Fruit fly (Drosophila melanogaster) whole organism, embryonic: ENCODE results near the gene Cyp28c1.
A peak's percentile ranks its signal among the peaks of the same experiment; 100 is the strongest.

ENCODE experiments used
- Abd-B ChIP-seq: fragments of 200-800 bp; sonication (Bioruptor generic); optimal IDR thresholded peaks from 2 replicates; lab custom pipeline; 2018; ENCODE audit warnings: missing biosample characterization, mild to moderate bottlenecking, missing genetic modification characterization, moderate library complexity
- Awh ChIP-seq: fragments of 200-800 bp; sonication (Bioruptor generic); IDR thresholded peaks from 2 replicates; pipeline ENCODE4, ENCODE4 v1.3.6; 2022; ENCODE audit warnings: missing biosample characterization, missing genetic modification characterization
- C15 ChIP-seq: fragments of 200-800 bp; sonication (Bioruptor generic); IDR thresholded peaks from 3 replicates; pipeline ENCODE4 v1.3.6; 2022; ENCODE audit warnings: missing biosample characterization, missing genetic modification characterization
- CG10274 ChIP-seq: fragments of 200-800 bp; sonication (Bioruptor generic); optimal IDR thresholded peaks from 3 replicates; lab custom pipeline; 2017; ENCODE audit warnings: missing biosample characterization, mild to moderate bottlenecking, missing genetic modification characterization
- CG11560 ChIP-seq: fragments of 200-800 bp; sonication (Bioruptor generic); IDR thresholded peaks from 3 replicates; pipeline ENCODE4 v1.3.6; 2022; ENCODE audit warnings: missing biosample characterization, missing genetic modification characterization
- CG12236 ChIP-seq: fragments of 200-800 bp; sonication (Bioruptor generic); optimal IDR thresholded peaks from 2 replicates; lab custom pipeline; 2016; ENCODE audit warnings: missing biosample characterization, missing genetic modification characterization
- CG12391 ChIP-seq: fragments of 200-800 bp; sonication (Bioruptor generic); optimal IDR thresholded peaks from 3 replicates; lab custom pipeline; 2018; ENCODE audit warnings: missing biosample characterization, mild to moderate bottlenecking, missing genetic modification characterization, moderate library complexity
- CG13123 ChIP-seq: fragments of 200-800 bp; sonication (Bioruptor generic); optimal IDR thresholded peaks from 2 replicates; lab custom pipeline; 2016; ENCODE audit warnings: missing biosample characterization, missing genetic modification characterization
- CG13894 ChIP-seq: fragments of 200-800 bp; sonication (Bioruptor generic); optimal IDR thresholded peaks from 3 replicates; lab custom pipeline; 2018; ENCODE audit warnings: missing biosample characterization, mild to moderate bottlenecking, missing genetic modification characterization, moderate library complexity
- CG14050 ChIP-seq: fragments of 200-800 bp; sonication (Bioruptor generic); IDR thresholded peaks from 3 replicates; pipeline ENCODE4 v1.3.6; 2022; ENCODE audit warnings: missing biosample characterization, missing genetic modification characterization
- CG14441 ChIP-seq: fragments of 200-800 bp; sonication (Bioruptor generic); IDR thresholded peaks from 2 replicates; pipeline ENCODE4 v1.3.6; 2022; ENCODE audit warnings: missing biosample characterization, missing genetic modification characterization
- CG16863 ChIP-seq: fragments of 200-800 bp; sonication (Bioruptor generic); optimal IDR thresholded peaks from 3 replicates; lab custom pipeline; 2016; ENCODE audit warnings: missing biosample characterization, missing genetic modification characterization
- CG31224 ChIP-seq: fragments of 200-800 bp; sonication (Bioruptor generic); IDR thresholded peaks from 2 replicates; pipeline ENCODE4 v1.3.6; 2022; ENCODE audit warnings: missing biosample characterization, missing genetic modification characterization
- CG32772 ChIP-seq: fragments of 200-800 bp; sonication (Bioruptor generic); IDR thresholded peaks from 2 replicates; pipeline ENCODE4 v1.3.6; 2022; ENCODE audit warnings: missing biosample characterization, missing genetic modification characterization
- CG4424 ChIP-seq: fragments of 200-800 bp; sonication (Bioruptor generic); optimal IDR thresholded peaks from 3 replicates; lab custom pipeline; 2016; ENCODE audit warnings: missing biosample characterization, missing genetic modification characterization
- CG4617 ChIP-seq: fragments of 200-800 bp; sonication (Bioruptor generic); optimal IDR thresholded peaks from 3 replicates; lab custom pipeline; 2016; ENCODE audit warnings: missing biosample characterization, missing genetic modification characterization, borderline replicate concordance
- CG6272 ChIP-seq: fragments of 200-800 bp; sonication (Bioruptor generic); IDR thresholded peaks from 2 replicates; pipeline ENCODE4 v1.3.6; 2022; ENCODE audit warnings: missing biosample characterization, missing genetic modification characterization
- CG6854 ChIP-seq: fragments of 200-800 bp; sonication (Bioruptor generic); optimal IDR thresholded peaks from 3 replicates; lab custom pipeline; 2017; ENCODE audit warnings: missing biosample characterization, mild to moderate bottlenecking, missing genetic modification characterization
- CG9876 ChIP-seq: fragments of 200-800 bp; sonication (Bioruptor generic); optimal IDR thresholded peaks from 2 replicates; lab custom pipeline; 2016; ENCODE audit warnings: missing biosample characterization, missing genetic modification characterization
- Dek ChIP-seq: fragments of 200-800 bp; sonication (Bioruptor generic); optimal IDR thresholded peaks from 3 replicates; lab custom pipeline; 2019; ENCODE audit warnings: missing biosample characterization, mild to moderate bottlenecking, missing genetic modification characterization, moderate library complexity
- Eip74EF ChIP-seq, 2 experiments: fragments of 200-800 bp in 1 of 2; fragments of >200 bp in 1 of 2; sonication (Bioruptor generic) in 1 of 2; optimal IDR thresholded peaks; 2 replicates each; lab custom pipeline; 2017 to 2019; ENCODE audit warnings: missing biosample characterization in 2 of 2, missing genetic modification characterization in 2 of 2, mild to moderate bottlenecking in 1 of 2, moderate library complexity in 1 of 2
- Hmr ChIP-seq: fragments of 200-800 bp; sonication (Bioruptor generic); optimal IDR thresholded peaks from 3 replicates; lab custom pipeline; 2017; ENCODE audit warnings: mild to moderate bottlenecking, missing biosample characterization, missing genetic modification reagents, missing genetic modification characterization
- Max ChIP-seq: fragments of 200-800 bp; sonication (Bioruptor generic); optimal IDR thresholded peaks from 2 replicates; lab custom pipeline; 2016; ENCODE audit warnings: missing biosample characterization, mild to moderate bottlenecking, missing genetic modification characterization
- Rfx ChIP-seq: fragments of 200-800 bp; sonication (Bioruptor generic); IDR thresholded peaks from 2 replicates; pipeline ENCODE4 v1.3.6; 2022; ENCODE audit warnings: missing biosample characterization, missing genetic modification characterization
- Sox102F ChIP-seq: fragments of 200-800 bp; sonication (Bioruptor generic); optimal IDR thresholded peaks from 2 replicates; lab custom pipeline; 2018; ENCODE audit warnings: missing biosample characterization, mild to moderate bottlenecking, missing genetic modification characterization, moderate library complexity
- Xbp1 ChIP-seq: fragments of 200-800 bp; sonication (Bioruptor generic); optimal IDR thresholded peaks from 3 replicates; lab custom pipeline; 2016; ENCODE audit warnings: missing biosample characterization, mild to moderate bottlenecking, missing genetic modification characterization
- ara ChIP-seq: fragments of 200-800 bp; sonication (Bioruptor generic); IDR thresholded peaks from 2 replicates; pipeline ENCODE4 v1.3.6; 2022; ENCODE audit warnings: missing biosample characterization, missing genetic modification characterization
- bowl ChIP-seq: fragments of 200-800 bp; sonication (Bioruptor generic); IDR thresholded peaks from 2 replicates; pipeline ENCODE4 v1.3.6; 2022; ENCODE audit warnings: missing biosample characterization, missing genetic modification characterization
- cas ChIP-seq: fragments of 200-800 bp; sonication (Bioruptor generic); IDR thresholded peaks from 2 replicates; pipeline ENCODE4 v1.3.6; 2022; ENCODE audit warnings: missing biosample characterization, missing genetic modification characterization
- cg ChIP-seq: fragments of 200-800 bp; sonication (Bioruptor generic); optimal IDR thresholded peaks from 3 replicates; lab custom pipeline; 2019; ENCODE audit warnings: missing biosample characterization, mild to moderate bottlenecking, missing genetic modification characterization, moderate library complexity
- crc ChIP-seq: fragments of 200-800 bp; sonication (Bioruptor generic); optimal IDR thresholded peaks from 2 replicates; lab custom pipeline; 2016; ENCODE audit warnings: missing biosample characterization, missing genetic modification characterization
- crol ChIP-seq: fragments of 200-800 bp; sonication (Bioruptor generic); IDR thresholded peaks from 2 replicates; pipeline ENCODE4 v1.3.6; 2022; ENCODE audit warnings: missing biosample characterization, missing genetic modification characterization
- dysf ChIP-seq: fragments of 200-800 bp; sonication (Bioruptor generic); IDR thresholded peaks from 3 replicates; pipeline ENCODE4 v1.3.6; 2022; ENCODE audit warnings: missing biosample characterization, missing genetic modification characterization
- ems ChIP-seq: fragments of 200-800 bp; sonication (Bioruptor generic); optimal IDR thresholded peaks from 3 replicates; lab custom pipeline; 2016; ENCODE audit warnings: missing biosample characterization, missing genetic modification characterization
- exex ChIP-seq: fragments of 200-800 bp; sonication (Bioruptor generic); optimal IDR thresholded peaks from 4 replicates; lab custom pipeline; 2018; ENCODE audit warnings: missing biosample characterization, mild to moderate bottlenecking, missing genetic modification characterization, moderate library complexity
- fu2 ChIP-seq: fragments of 200-800 bp; sonication (Bioruptor generic); optimal IDR thresholded peaks from 2 replicates; lab custom pipeline; 2016; ENCODE audit warnings: missing biosample characterization, missing genetic modification characterization
- gce ChIP-seq: fragments of 200-800 bp; sonication (Bioruptor generic); IDR thresholded peaks from 3 replicates; pipeline ENCODE4 v1.3.6; 2022; ENCODE audit warnings: missing biosample characterization, missing genetic modification characterization
- insv ChIP-seq, 2 experiments: fragments of 200-800 bp; sonication (Bioruptor generic); optimal IDR thresholded peaks; 3 replicates each; lab custom pipeline; 2016 to 2018; ENCODE audit warnings: missing biosample characterization in 2 of 2, missing genetic modification characterization in 2 of 2
- inv ChIP-seq: fragments of 200-800 bp; sonication (Bioruptor generic); IDR thresholded peaks from 2 replicates; pipeline ENCODE4 v1.3.6; 2022; ENCODE audit warnings: missing biosample characterization, missing genetic modification characterization; ENCODE audit not compliant: partially characterized antibody
- jumu ChIP-seq: fragments of 200-800 bp; sonication (Bioruptor generic); optimal IDR thresholded peaks from 3 replicates; lab custom pipeline; 2016; ENCODE audit warnings: missing biosample characterization, missing genetic modification characterization
- lola ChIP-seq, 3 experiments: fragments of >200 bp in 2 of 3; fragments of 200-800 bp in 1 of 3; sonication (Bioruptor generic) in 1 of 3; optimal IDR thresholded peaks; 2 replicates each; lab custom pipeline; 2017 to 2019; ENCODE audit warnings: missing biosample characterization in 3 of 3, missing genetic modification characterization in 3 of 3, mild to moderate bottlenecking in 1 of 3, moderate library complexity in 1 of 3
- nerfin-2 ChIP-seq: fragments of 200-800 bp; sonication (Bioruptor generic); IDR thresholded peaks from 2 replicates; pipeline ENCODE4 v1.3.6; 2022; ENCODE audit warnings: missing biosample characterization, missing genetic modification characterization; ENCODE audit not compliant: partially characterized antibody
- nom ChIP-seq: fragments of 200-800 bp; sonication (Bioruptor generic); optimal IDR thresholded peaks from 2 replicates; lab custom pipeline; 2017; ENCODE audit warnings: missing biosample characterization, missing genetic modification characterization, mild to moderate bottlenecking, moderate library complexity, missing genetic modification reagents
- phol ChIP-seq: fragments of 200-800 bp; sonication (Bioruptor generic); optimal IDR thresholded peaks from 3 replicates; lab custom pipeline; 2018; ENCODE audit warnings: missing biosample characterization, mild to moderate bottlenecking, missing genetic modification characterization, moderate library complexity
- row ChIP-seq: fragments of 200-800 bp; sonication (Bioruptor generic); IDR thresholded peaks from 3 replicates; pipeline ENCODE4 v1.3.6; 2022; ENCODE audit warnings: missing biosample characterization, missing genetic modification characterization
- sd ChIP-seq: fragments of 200-800 bp; sonication (Bioruptor generic); optimal IDR thresholded peaks from 3 replicates; lab custom pipeline; 2018; ENCODE audit warnings: missing biosample characterization, mild to moderate bottlenecking, missing genetic modification characterization, moderate library complexity
- shn ChIP-seq: fragments of 200-800 bp; sonication (Bioruptor generic); optimal IDR thresholded peaks from 3 replicates; lab custom pipeline; 2016; ENCODE audit warnings: missing biosample characterization, missing genetic modification characterization
- sima ChIP-seq: fragments of 200-800 bp; sonication (Bioruptor generic); optimal IDR thresholded peaks from 2 replicates; lab custom pipeline; 2016; ENCODE audit warnings: missing biosample characterization, missing genetic modification characterization
- slou ChIP-seq: fragments of 200-800 bp; sonication (Bioruptor generic); optimal IDR thresholded peaks from 3 replicates; lab custom pipeline; 2016; ENCODE audit warnings: missing biosample characterization, missing genetic modification characterization
- ttk ChIP-seq: fragments of 200-800 bp; sonication (Bioruptor generic); IDR thresholded peaks from 2 replicates; pipeline ENCODE4 v2.1.2; 2022; ENCODE audit warnings: missing biosample characterization, missing genetic modification characterization
- wek ChIP-seq: fragments of 200-800 bp; sonication (Bioruptor generic); optimal IDR thresholded peaks from 3 replicates; lab custom pipeline; 2018; ENCODE audit warnings: missing biosample characterization, mild to moderate bottlenecking, missing genetic modification characterization, moderate library complexity

The Cyp28c1 gene

dm6 chrX:11885356-11885755 lies 45.9 kb downstream of the Cyp28c1 start (continued):
- no peak for TF ChIP-seq CG14441
- TF ChIP-seq nom (GFP tag; lab: Kevin White, UChicago), result no peak
- TF ChIP-seq CG12236 (GFP tag; lab: Kevin White, UChicago), result no peak
- TF ChIP-seq nerfin-2 (GFP tag; lab: Robert Waterston, UW), result no peak
- no peak for TF ChIP-seq CG4424
- no peak for TF ChIP-seq CG4617
- TF ChIP-seq CG6272, result no peak
- no peak for TF ChIP-seq sima (GFP tag; lab: Kevin White, UChicago)
- peak; percentile 24 for TF ChIP-seq CG6854
- TF ChIP-seq CG13894, result peak; percentile 7
- TF ChIP-seq exex (tag; lab: Kevin White, UChicago), result peak; percentile 26
- TF ChIP-seq Abd-B (GFP tag; lab: Kevin White, UChicago), result peak; percentile 43
- TF ChIP-seq crc (GFP tag; lab: Kevin White, UChicago), result no peak
- no peak for TF ChIP-seq jumu (GFP tag; lab: Kevin White, UChicago)
- no peak for TF ChIP-seq shn (GFP tag; lab: Kevin White, UChicago)
- TF ChIP-seq fu2 (GFP tag; lab: Kevin White, UChicago), result no peak
- TF ChIP-seq row (GFP tag; lab: Robert Waterston, UW), result peak; percentile 79
- peak; percentile 44 for TF ChIP-seq CG12391 (tag; lab: Kevin White, UChicago)
- no peak for TF ChIP-seq C15 (GFP tag; lab: Robert Waterston, UW)
- TF ChIP-seq CG13123 (GFP tag; lab: Kevin White, UChicago), result no peak
- TF ChIP-seq gce, result no peak
- no peak for TF ChIP-seq Max (GFP tag; lab: Kevin White, UChicago)
- TF ChIP-seq bowl (GFP tag; lab: Robert Waterston, UW), result no peak
- TF ChIP-seq Hmr (GFP tag; lab: Kevin White, UChicago), result peak; percentile 49
- TF ChIP-seq Sox102F (GFP tag; lab: Kevin White, UChicago), result peak; percentile 44
- no peak for TF ChIP-seq cas (GFP tag; lab: Robert Waterston, UW)
- TF ChIP-seq CG11560 (tag; lab: Robert Waterston, UW), result no peak; the same call in 2 of the 3 replicates
- no peak for TF ChIP-seq ttk (GFP tag; lab: Robert Waterston, UW)
- TF ChIP-seq CG10274 (GFP tag; lab: Kevin White, UChicago), result no peak
- 0 out of 2 replicates have a peak, but pooled peaks have one; percentile 16 for TF ChIP-seq Awh (GFP tag; lab: Robert Waterston, UW)
- no peak for TF ChIP-seq CG9876 (GFP tag; lab: Kevin White, UChicago)
- no peak for TF ChIP-seq slou (GFP tag; lab: Kevin White, UChicago)
- TF ChIP-seq insv (GFP tag; optimal IDR thresholded peaks at IDR 0.05; lab: Kevin White, UChicago), result no peak
- TF ChIP-seq crol (GFP tag; lab: Robert Waterston, UW), result no peak
- TF ChIP-seq Dek (tag; lab: Kevin White, UChicago), result peak; percentile 37
- TF ChIP-seq Rfx (GFP tag; lab: Robert Waterston, UW), result peak; percentile 58
- TF ChIP-seq CG16863 (GFP tag; lab: Kevin White, UChicago), result no peak
- TF ChIP-seq ems (GFP tag; lab: Kevin White, UChicago), result no peak
- TF ChIP-seq Xbp1 (GFP tag; lab: Kevin White, UChicago), result peak; percentile 33
- no peak for TF ChIP-seq Eip74EF (GFP tag; optimal IDR thresholded peaks at IDR 0.05; lab: Kevin White, UChicago)
- TF ChIP-seq ara (GFP tag; lab: Robert Waterston, UW), result no peak
- TF ChIP-seq phol (tag; lab: Kevin White, UChicago), result peak; percentile 48
- TF ChIP-seq lola (GFP tag; optimal IDR thresholded peaks at IDR 0.05; lab: Kevin White, UChicago), result no peak
- TF ChIP-seq dysf, result peak; percentile 60; the same call in 2 of the 3 replicates
- TF ChIP-seq cg (GFP tag; lab: Kevin White, UChicago), result no peak
- TF ChIP-seq inv (GFP tag; lab: Robert Waterston, UW), result no peak
- TF ChIP-seq sd (tag; lab: Kevin White, UChicago), result peak; percentile 20
- no peak for TF ChIP-seq CG14050 (GFP tag; lab: Robert Waterston, UW)
- TF ChIP-seq CG31224, result 0 out of 2 replicates have a peak, but pooled peaks have one; percentile 26
- TF ChIP-seq CG32772 (GFP tag; lab: Robert Waterston, UW), result no peak
- TF ChIP-seq wek (GFP tag; lab: Kevin White, UChicago), result no peak
